Worm (Caenorhabditis elegans) whole organism, L4/young adult: ENCODE measurements around the gene unc-77.

Source experiments
- W03F9.2 ChIP-seq: fragments of 150-350 bp; optimal IDR thresholded peaks from 2 replicates; lab custom pipeline; 2014; ENCODE audit warnings: missing biosample characterization, missing genetic modification characterization
- him-1 ChIP-seq: sonication (generic microtip); optimal IDR thresholded peaks from 2 replicates; lab custom pipeline; 2016; ENCODE audit warnings: missing genotype, missing genetic modification reagents, missing genetic modification characterization, missing compliant biosample characterization

- TF ChIP-seq him-1: no peak
- TF ChIP-seq W03F9.2 (tag; lab: Kevin White, UChicago): no peak
Measured at ce11 chrIV:6219429-6219828, 35.8 kb upstream of the unc-77 start, which contains the start of gene C49A9.4.
